Worm (Caenorhabditis elegans): ENCODE results near the gene tmed-4.

The tmed-4 gene

DNA sequence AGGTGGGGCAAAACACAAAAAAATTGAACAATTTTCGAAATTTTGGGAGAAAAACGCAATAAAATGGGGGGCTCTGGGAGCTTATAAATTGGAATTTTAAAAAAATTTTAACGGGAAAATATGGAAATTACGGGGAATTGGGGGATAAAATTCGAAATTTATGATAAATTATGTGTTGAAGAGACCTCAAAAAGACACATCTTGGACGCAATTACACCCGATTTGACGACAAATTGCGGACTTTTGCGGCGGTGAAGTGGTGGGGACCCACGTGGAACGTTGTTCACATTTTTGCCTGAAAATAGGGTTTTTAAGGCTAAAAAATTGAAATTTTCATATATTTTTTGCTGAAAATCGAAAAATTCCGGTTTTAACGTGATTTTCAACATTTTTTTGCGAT is 40.0 kb downstream of the tmed-4 start (continued):
- TF ChIP-seq dpl-1 (GFP tag; optimal IDR thresholded peaks at IDR 0.05): peak in 1 of 3 experiments; percentile 31
- no peak for TF ChIP-seq vab-15 (tag; optimal IDR thresholded peaks at IDR 0.05)
- no peak for TF ChIP-seq hpl-2 (GFP tag; optimal IDR thresholded peaks at IDR 0.05)
- TF ChIP-seq lin-15B (tag; optimal IDR thresholded peaks at IDR 0.05): no peak
- TF ChIP-seq ceh-63 (GFP tag; optimal IDR thresholded peaks at IDR 0.05): no peak
- no peak for TF ChIP-seq ces-1 (GFP tag; optimal IDR thresholded peaks at IDR 0.05)
- TF ChIP-seq lin-39 (tag; optimal IDR thresholded peaks at IDR 0.05): no peak
- TF ChIP-seq nhr-77 (tag; optimal IDR thresholded peaks at IDR 0.05): no peak
- TF ChIP-seq Y116A8C.19 (tag; optimal IDR thresholded peaks at IDR 0.05; ENCODE audit: borderline replicate concordance): no peak
- no peak for TF ChIP-seq ama-1 (optimal IDR thresholded peaks at IDR 0.05)
- TF ChIP-seq sox-4 (tag; optimal IDR thresholded peaks at IDR 0.05): no peak
- TF ChIP-seq aly-2 (tag; optimal IDR thresholded peaks at IDR 0.05): no peak
- TF ChIP-seq unc-98 (GFP tag; IDR thresholded peaks at IDR 0.05): no peak
- TF ChIP-seq hlh-4 (tag; optimal IDR thresholded peaks at IDR 0.05): no peak
- no peak for TF ChIP-seq hlh-17 (GFP tag; optimal IDR thresholded peaks at IDR 0.05; ENCODE audit: borderline replicate concordance)
- no peak for TF ChIP-seq nhr-84 (tag; optimal IDR thresholded peaks at IDR 0.05)
- no peak for TF ChIP-seq C16A3.4 (tag; optimal IDR thresholded peaks at IDR 0.05)
- no peak for TF ChIP-seq lir-3 (tag; optimal IDR thresholded peaks at IDR 0.05; ENCODE audit: poor library complexity)
- TF ChIP-seq nhr-12 (tag; optimal IDR thresholded peaks at IDR 0.05): no peak
- no peak for TF ChIP-seq isw-1 (GFP tag; IDR thresholded peaks at IDR 0.05)
- TF ChIP-seq snu-23 (GFP tag; optimal IDR thresholded peaks at IDR 0.05): no peak
- TF ChIP-seq dsc-1 (tag; optimal IDR thresholded peaks at IDR 0.05): no peak
- no peak for TF ChIP-seq nhr-90 (tag; optimal IDR thresholded peaks at IDR 0.05; ENCODE audit: poor library complexity)
- TF ChIP-seq mef-2 (tag; optimal IDR thresholded peaks at IDR 0.05): no peak
- TF ChIP-seq nhr-71 (tag; optimal IDR thresholded peaks at IDR 0.05): no peak
- no peak for TF ChIP-seq ceh-90 (tag; optimal IDR thresholded peaks at IDR 0.05)

- TF ChIP-seq ceh-63 (GFP tag; optimal IDR thresholded peaks at IDR 0.05): no peak
- no peak for TF ChIP-seq elt-2 (tag; optimal IDR thresholded peaks at IDR 0.05)
- TF ChIP-seq vab-15 (tag; optimal IDR thresholded peaks at IDR 0.05): no peak
- TF ChIP-seq jun-1 (tag; optimal IDR thresholded peaks at IDR 0.05): no peak
- no peak for TF ChIP-seq zag-1 (tag; optimal IDR thresholded peaks at IDR 0.05)
- TF ChIP-seq snpc-4 (tag; optimal IDR thresholded peaks at IDR 0.05): no peak
- no peak for TF ChIP-seq lin-15B (tag; optimal IDR thresholded peaks at IDR 0.05)
- no peak for TF ChIP-seq C04F5.9 (tag; optimal IDR thresholded peaks at IDR 0.05)
- no peak for TF ChIP-seq swsn-7 (tag; optimal IDR thresholded peaks at IDR 0.05)
- TF ChIP-seq Y116A8C.19 (tag; optimal IDR thresholded peaks at IDR 0.05; ENCODE audit: borderline replicate concordance): no peak
- no peak for TF ChIP-seq ceh-82 (tag; optimal IDR thresholded peaks at IDR 0.05)
- TF ChIP-seq tbx-2 (tag; optimal IDR thresholded peaks at IDR 0.05): no peak
- no peak for TF ChIP-seq nhr-12 (tag; optimal IDR thresholded peaks at IDR 0.05)
These were observed 41.5 kb downstream of the tmed-4 start, which contains the start of gene fars-2 for ce11 chrV:19907365-19907764. TSS of gene fars-2 (minus strand) at chrV:19907434.

ce11 chrV:19905988-19906387 is 42.9 kb downstream of the tmed-4 start:
- TF ChIP-seq lin-35 (GFP tag; optimal IDR thresholded peaks at IDR 0.05) (no peak), sup-37 (GFP tag; optimal IDR thresholded peaks at IDR 0.05) (no peak), egl-27 (tag; optimal IDR thresholded peaks at IDR 0.05) (no peak), aly-2 (tag; optimal IDR thresholded peaks at IDR 0.05) (no peak), nhr-90 (tag; optimal IDR thresholded peaks at IDR 0.05; ENCODE audit: poor library complexity) (no peak), tlp-1 (tag; optimal IDR thresholded peaks at IDR 0.05) (no peak), tbx-2 (tag; optimal IDR thresholded peaks at IDR 0.05) (no peak), dsc-1 (tag; optimal IDR thresholded peaks at IDR 0.05) (no peak), fkh-4 (tag; optimal IDR thresholded peaks at IDR 0.05; ENCODE audit: borderline replicate concordance) (no peak), isw-1 (GFP tag; IDR thresholded peaks at IDR 0.05) (no peak), ces-1 (GFP tag; optimal IDR thresholded peaks at IDR 0.05) (no peak), lin-14 (GFP tag; optimal IDR thresholded peaks at IDR 0.05) (no peak), unc-98 (GFP tag; IDR thresholded peaks at IDR 0.05) (no peak), irx-1 (tag; optimal IDR thresholded peaks at IDR 0.05) (no peak), efl-3 (GFP tag; optimal IDR thresholded peaks at IDR 0.05) (no peak), swsn-7 (tag; optimal IDR thresholded peaks at IDR 0.05) (no peak), Y116A8C.19 (tag; optimal IDR thresholded peaks at IDR 0.05; ENCODE audit: borderline replicate concordance) (no peak), ceh-63 (GFP tag; optimal IDR thresholded peaks at IDR 0.05) (no peak)

Measured in whole organism, L1 larva.